Worm (Caenorhabditis elegans) whole organism, young adult: ENCODE results near the gene F22E5.7.
"Not testable (repeated sequence)": the region's sequence is repeated elsewhere in the genome, so short reads cannot be mapped to it uniquely, and the experiment has no call there.

Source experiments
- C06A6.2 ChIP-seq: fragments of 200-800 bp; sonication (Bioruptor generic); conservative IDR thresholded peaks from 2 replicates; pipeline ENCODE4 v1.3.6; 2022; ENCODE audit warnings: missing genetic modification characterization, missing compliant biosample characterization
- F37B4.10 ChIP-seq: fragments of 200-800 bp; sonication (Bioruptor generic); IDR thresholded peaks from 2 replicates; pipeline ENCODE4 v1.3.6; 2022; ENCODE audit warnings: missing genetic modification characterization, missing compliant biosample characterization
- F52B5.7 ChIP-seq: sonication (generic microtip); optimal IDR thresholded peaks from 2 replicates; lab custom pipeline; 2016; ENCODE audit warnings: mild to moderate bottlenecking, missing genetic modification characterization, missing compliant biosample characterization
- K11D2.4 ChIP-seq: fragments of 200-800 bp; sonication (Bioruptor generic); IDR thresholded peaks from 2 replicates; pipeline ENCODE4 v1.3.6; 2022; ENCODE audit warnings: missing genetic modification reagents, missing genetic modification characterization, missing compliant biosample characterization
- T26A5.8 ChIP-seq: sonication (generic microtip); optimal IDR thresholded peaks from 2 replicates; lab custom pipeline; 2016; ENCODE audit warnings: missing genetic modification characterization, missing compliant biosample characterization
- Y56A3A.18 ChIP-seq: fragments of 200-800 bp; sonication (Bioruptor generic); IDR thresholded peaks from 2 replicates; pipeline ENCODE4 v1.3.6; 2022; ENCODE audit warnings: missing genetic modification reagents, missing genetic modification characterization, missing compliant biosample characterization
- Y95B8A.8 ChIP-seq: fragments of 200-800 bp; sonication (Bioruptor generic); IDR thresholded peaks from 2 replicates; pipeline ENCODE4 v1.3.6; 2022; ENCODE audit warnings: missing genetic modification reagents, missing genetic modification characterization, missing compliant biosample characterization
- ZK185.1 ChIP-seq: sonication (generic microtip); optimal IDR thresholded peaks from 2 replicates; lab custom pipeline; 2016; ENCODE audit warnings: mild to moderate bottlenecking, missing genetic modification characterization, missing compliant biosample characterization; ENCODE audit not compliant: poor library complexity, severe bottlenecking
- attf-5 ChIP-seq: fragments of 200-800 bp; sonication (Bioruptor generic); optimal IDR thresholded peaks from 2 replicates; lab custom pipeline; 2018; ENCODE audit warnings: mild to moderate bottlenecking, missing genetic modification characterization, missing compliant biosample characterization
- attf-6 ChIP-seq: fragments of 200-800 bp; sonication (Bioruptor generic); IDR thresholded peaks from 2 replicates; pipeline ENCODE4 v1.3.6; 2022; ENCODE audit warnings: missing genetic modification reagents, missing genetic modification characterization, missing compliant biosample characterization
- ccch-3 ChIP-seq: fragments of 200-800 bp; sonication (Bioruptor generic); optimal IDR thresholded peaks from 2 replicates; lab custom pipeline; 2018; ENCODE audit warnings: mild to moderate bottlenecking, missing genetic modification characterization, missing compliant biosample characterization
- cebp-2 ChIP-seq: fragments of 200-800 bp; sonication (Bioruptor generic); IDR thresholded peaks from 2 replicates; pipeline ENCODE4 v1.3.6; 2022; ENCODE audit warnings: missing genetic modification characterization, missing compliant biosample characterization
- ceh-58 ChIP-seq: fragments of 200-800 bp; sonication (Bioruptor generic); IDR thresholded peaks from 2 replicates; pipeline ENCODE4 v1.3.6; 2022; ENCODE audit warnings: missing genetic modification characterization, missing compliant biosample characterization
- ceh-91 ChIP-seq: fragments of 200-800 bp; sonication (Bioruptor generic); IDR thresholded peaks from 2 replicates; pipeline ENCODE4 v1.3.6; 2022; ENCODE audit warnings: missing genetic modification reagents, missing genetic modification characterization, missing compliant biosample characterization
- egl-18 ChIP-seq: fragments of 200-800 bp; sonication (Bioruptor generic); IDR thresholded peaks from 2 replicates; pipeline ENCODE4 v1.3.6; 2022; ENCODE audit warnings: missing genetic modification reagents, missing genetic modification characterization, missing compliant biosample characterization
- gei-17 ChIP-seq: fragments of 200-800 bp; sonication (Bioruptor generic); optimal IDR thresholded peaks from 2 replicates; lab custom pipeline; 2018; ENCODE audit warnings: mild to moderate bottlenecking, missing genetic modification characterization, missing compliant biosample characterization
- hmg-1.2 ChIP-seq: fragments of 200-800 bp; sonication (Bioruptor generic); IDR thresholded peaks from 2 replicates; pipeline ENCODE4 v1.3.6; 2022; ENCODE audit warnings: missing genetic modification reagents, missing genetic modification characterization, missing compliant biosample characterization
- hrde-1 ChIP-seq: sonication (generic microtip); optimal IDR thresholded peaks from 2 replicates; lab custom pipeline; 2016; ENCODE audit warnings: missing genetic modification characterization, mild to moderate bottlenecking, missing compliant biosample characterization, moderate library complexity, missing genotype, missing genetic modification reagents, borderline replicate concordance
- lin-54 ChIP-seq: fragments of 200-800 bp; sonication (Bioruptor generic); optimal IDR thresholded peaks from 2 replicates; lab custom pipeline; 2018; ENCODE audit warnings: mild to moderate bottlenecking, missing genetic modification characterization, missing compliant biosample characterization
- madf-3 ChIP-seq: fragments of 200-800 bp; sonication (Bioruptor generic); IDR thresholded peaks from 2 replicates; pipeline ENCODE4 v1.3.6; 2022; ENCODE audit warnings: missing genetic modification reagents, missing genetic modification characterization, missing compliant biosample characterization
- mes-4 ChIP-seq: sonication (generic microtip); optimal IDR thresholded peaks from 2 replicates; lab custom pipeline; 2016; ENCODE audit warnings: missing genotype, missing genetic modification characterization, missing compliant biosample characterization
- nfya-1 ChIP-seq: sonication (generic microtip); optimal IDR thresholded peaks from 2 replicates; lab custom pipeline; 2017; ENCODE audit warnings: antibody characterized with exemption, missing compliant biosample characterization, missing genetic modification characterization, borderline replicate concordance; ENCODE audit not compliant: insufficient read depth
- nhr-120 ChIP-seq: fragments of 200-800 bp; sonication (Bioruptor generic); IDR thresholded peaks from 2 replicates; pipeline ENCODE4 v1.3.6; 2022; ENCODE audit warnings: missing genetic modification characterization, missing compliant biosample characterization
- pha-4 ChIP-seq: fragments of 150-350 bp; sonication (generic microtip); optimal IDR thresholded peaks from 2 replicates; lab custom pipeline; 2014; ENCODE audit warnings: missing biosample characterization, missing genetic modification reagents, missing genetic modification characterization
- rpc-1 ChIP-seq, 2 experiments: fragments of 150-350 bp in 1 of 2; sonication (generic microtip) in 1 of 2; optimal IDR thresholded peaks; 2 replicates each; lab custom pipeline; 2014 to 2018; ENCODE audit warnings: missing biosample characterization in 1 of 2, missing genetic modification characterization in 1 of 2, missing genetic modification reagents in 1 of 2, missing genotype in 1 of 2
- sdz-38 ChIP-seq: sonication (generic microtip); optimal IDR thresholded peaks from 2 replicates; lab custom pipeline; 2016; ENCODE audit warnings: missing genotype, missing genetic modification characterization, missing compliant biosample characterization
- snpc-1.1 ChIP-seq: sonication (generic microtip); optimal IDR thresholded peaks from 2 replicates; lab custom pipeline; 2017; ENCODE audit warnings: missing genetic modification characterization, mild to moderate bottlenecking, missing compliant biosample characterization, antibody characterized with exemption, moderate library complexity, missing genotype, missing genetic modification reagents; ENCODE audit not compliant: insufficient read depth
- ztf-26 ChIP-seq: sonication (generic microtip); optimal IDR thresholded peaks from 2 replicates; lab custom pipeline; 2017; ENCODE audit warnings: missing genetic modification characterization, missing compliant biosample characterization

Gene F22E5.7

ce11 chrII:2612278-2612677 lies 29.6 kb upstream of the F22E5.7 start, which contains the start of gene D2062.13:
TSS of gene D2062.13 (plus strand) at chrII:2612578.
- not testable (repeated sequence) for TF ChIP-seq nhr-120 (GFP tag; lab: Robert Waterston, UW); C06A6.2 (GFP tag; lab: Robert Waterston, UW); ztf-26 (tag; lab: Kevin White, UChicago)
- TF ChIP-seq, all 124 proteins: peak for 0; not testable (repeated sequence) for 124

ce11 chrII:2616634-2617033 lies 25.2 kb upstream of the F22E5.7 start, which contains the start of gene msrp-5:
TSS of gene msrp-5 (plus strand) at chrII:2616934.
- not testable (repeated sequence) for TF ChIP-seq F52B5.7 (tag; lab: Kevin White, UChicago); K11D2.4 (GFP tag; lab: Robert Waterston, UW); F37B4.10 (GFP tag; lab: Robert Waterston, UW)

ce11 chrII:2619148-2619547 lies 22.7 kb upstream of the F22E5.7 start, which contains the start of gene msrp-6:
TSS of gene msrp-6 (plus strand) at chrII:2619448.
- TF ChIP-seq cebp-2; nfya-1 (tag; lab: Kevin White, UChicago); hrde-1: not testable (repeated sequence)

ce11 chrII:2622480-2622879 lies 19.4 kb upstream of the F22E5.7 start, which contains the start of gene D2062.5:
TSS of gene D2062.5 (plus strand) at chrII:2622780.
- TF ChIP-seq mes-4 (tag; lab: Kevin White, UChicago) (no peak), attf-6 (GFP tag; lab: Robert Waterston, UW) (no peak), ceh-91 (GFP tag; lab: Robert Waterston, UW) (no peak), egl-18 (GFP tag; lab: Robert Waterston, UW) (no peak), ZK185.1 (tag; lab: Kevin White, UChicago) (no peak), T26A5.8 (tag; lab: Kevin White, UChicago) (no peak), gei-17 (no peak)

DNA sequence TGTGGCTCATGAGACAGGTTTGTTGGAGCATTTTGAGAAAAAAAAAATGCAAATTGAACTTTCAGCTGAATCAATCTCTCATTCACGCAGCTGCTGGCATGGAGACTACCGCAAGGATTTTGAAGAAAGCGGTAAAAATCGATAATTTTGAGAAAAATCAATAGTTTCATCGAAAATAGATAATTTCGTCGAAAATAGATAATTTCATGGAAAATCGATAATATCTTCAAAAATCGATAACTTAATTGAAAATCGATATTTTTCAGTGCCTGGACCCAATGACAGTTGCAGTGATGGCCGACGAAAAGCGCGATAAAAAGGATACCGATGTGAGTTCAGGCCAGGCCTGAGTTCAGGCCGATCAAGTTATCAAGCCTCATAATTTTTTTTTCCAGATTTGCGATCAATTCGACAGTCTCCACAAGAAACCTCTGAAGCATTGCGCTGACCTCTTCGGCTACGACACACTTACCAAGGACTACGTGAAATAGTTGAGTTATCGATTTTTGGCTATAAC lies 18.9 kb upstream of the F22E5.7 start, which contains the start of gene D2062.4:
D2062.4 (plus strand) TSS at position 467 of the 517 bp plus-strand sequence.
- not testable (repeated sequence) for TF ChIP-seq pha-4 (tag; lab: Kevin White, UChicago); hmg-1.2 (GFP tag; lab: Robert Waterston, UW); ccch-3

DNA sequence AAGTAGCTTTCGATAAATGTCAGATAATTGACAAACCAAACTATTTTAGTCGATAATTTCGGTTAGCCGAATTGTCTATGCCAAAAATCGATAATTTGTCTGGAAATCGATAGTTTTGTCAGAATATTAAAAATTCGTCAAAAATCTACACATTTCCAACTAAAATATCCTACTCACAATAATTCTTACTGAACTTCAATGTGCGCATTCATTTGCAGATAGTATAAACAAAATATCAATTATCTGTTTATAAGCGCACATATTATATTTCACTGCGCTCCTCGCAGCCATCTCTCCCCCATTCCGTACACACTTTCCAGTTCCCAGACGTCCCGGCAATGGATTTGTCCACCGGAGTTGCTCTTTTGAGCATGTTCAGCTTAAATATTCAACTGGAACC lies 17.1 kb upstream of the F22E5.7 start, which contains the start of gene lgc-28:
lgc-28 (plus strand) TSS at position 301 of the 400 bp plus-strand sequence.
- TF ChIP-seq Y56A3A.18, result no peak
- no peak for TF ChIP-seq lin-54
- no peak for TF ChIP-seq attf-5 (GFP tag; lab: Kevin White, UChicago)
- TF ChIP-seq madf-3 (GFP tag; lab: Robert Waterston, UW), result no peak
- no peak for TF ChIP-seq Y95B8A.8 (GFP tag; lab: Robert Waterston, UW)
- TF ChIP-seq sdz-38 (tag; lab: Kevin White, UChicago), result no peak
- no peak for TF ChIP-seq ceh-58 (GFP tag; lab: Robert Waterston, UW)
- TF ChIP-seq snpc-1.1 (tag; lab: Kevin White, UChicago), result no peak
- no peak for TF ChIP-seq ccch-3
- no peak for TF ChIP-seq rpc-1 (optimal IDR thresholded peaks at IDR 0.05; lab: Kevin White, UChicago)
- no peak for TF ChIP-seq rpc-1 (tag; optimal IDR thresholded peaks at IDR 0.05; lab: Kevin White, UChicago)
- TF ChIP-seq, all 124 proteins: peak for 0
